Worm (Caenorhabditis elegans): ENCODE data around the gene grl-8.

Gene grl-8

DNA sequence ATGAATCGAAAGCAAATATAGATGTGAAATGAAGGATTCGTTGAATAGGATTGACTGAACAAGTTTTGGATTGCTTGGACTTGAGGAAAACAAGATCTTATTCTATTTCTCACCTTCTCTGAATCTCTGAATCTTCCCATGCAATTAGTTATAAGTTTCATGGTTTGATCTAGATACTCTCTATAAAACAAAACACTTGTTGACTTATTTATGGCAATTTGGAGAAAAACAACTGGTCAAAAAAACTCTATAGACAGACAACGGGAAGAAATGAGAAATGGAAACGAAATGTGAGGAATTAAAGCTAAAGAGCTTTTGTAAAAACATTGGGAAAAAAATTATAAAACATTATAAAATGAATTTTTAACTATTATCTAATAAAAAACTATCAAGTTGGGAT, 38.2 kb downstream of the grl-8 start, which contains the start of gene W02F12.8:
W02F12.8 (minus strand) TSS at position 101 of the 400 bp plus-strand sequence.
- no peak for TF ChIP-seq ceh-6 (GFP tag; optimal IDR thresholded peaks at IDR 0.05)
- no peak for TF ChIP-seq ceh-14 (tag; optimal IDR thresholded peaks at IDR 0.05)
- TF ChIP-seq ref-2 (tag; optimal IDR thresholded peaks at IDR 0.05) = no peak
- no peak for TF ChIP-seq che-1 (tag; optimal IDR thresholded peaks at IDR 0.05)
- no peak for TF ChIP-seq nhr-232 (tag; optimal IDR thresholded peaks at IDR 0.05)
- no peak for TF ChIP-seq hlh-30 (tag; optimal IDR thresholded peaks at IDR 0.05; ENCODE audit: insufficient read depth)
- TF ChIP-seq sox-4 (tag; optimal IDR thresholded peaks at IDR 0.05) = no peak
- no peak for TF ChIP-seq ceh-30 (tag; optimal IDR thresholded peaks at IDR 0.05)
- no peak for TF ChIP-seq madf-2 (tag; optimal IDR thresholded peaks at IDR 0.05)
- no peak for TF ChIP-seq unc-3 (GFP tag; conservative IDR thresholded peaks at IDR 0.05)
- no peak for TF ChIP-seq unc-3 (tag; optimal IDR thresholded peaks at IDR 0.05)
- no peak for TF ChIP-seq gmeb-2 (tag; optimal IDR thresholded peaks at IDR 0.05)
- no peak for TF ChIP-seq pax-1 (tag; optimal IDR thresholded peaks at IDR 0.05)
- no peak for TF ChIP-seq pat-9 (tag; optimal IDR thresholded peaks at IDR 0.05)

DNA sequence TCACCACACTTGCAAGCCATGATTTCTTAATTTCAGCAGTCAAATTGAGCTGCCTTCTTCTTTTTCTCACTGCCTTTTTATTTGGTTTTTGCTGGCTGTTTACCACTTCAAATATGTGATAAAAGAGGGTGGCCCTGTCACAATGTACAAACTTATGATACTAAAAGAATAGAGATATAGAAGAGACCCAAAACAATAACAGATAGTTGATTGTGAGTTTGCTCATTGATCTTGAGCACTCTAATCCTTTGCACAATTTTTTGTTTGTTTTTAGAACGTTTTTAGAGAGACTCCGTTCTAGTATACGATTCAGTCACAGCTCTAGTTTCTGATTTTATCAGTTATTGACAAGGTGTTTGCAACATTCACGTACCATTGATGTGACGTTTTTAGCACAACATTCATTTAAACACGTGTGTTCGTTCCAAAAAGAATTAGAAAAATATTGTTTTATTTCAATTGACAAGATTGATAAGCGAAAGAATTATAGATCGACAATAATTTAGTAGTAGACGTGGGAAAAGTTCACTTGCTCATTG, 41.0 kb downstream of the grl-8 start, which contains the start of gene mtl-1:
mtl-1 (minus strand) TSS at position 51 of the 539 bp plus-strand sequence.
- TF ChIP-seq dve-1 (tag; optimal IDR thresholded peaks at IDR 0.05) (no peak), hlh-15 (tag; optimal IDR thresholded peaks at IDR 0.05) (no peak), rnt-1 (tag; optimal IDR thresholded peaks at IDR 0.05) (no peak), pqm-1 (tag; optimal IDR thresholded peaks at IDR 0.05) (no peak), ceh-6 (GFP tag; optimal IDR thresholded peaks at IDR 0.05) (no peak), lin-11 (tag; optimal IDR thresholded peaks at IDR 0.05) (no peak), ceh-34 (tag; optimal IDR thresholded peaks at IDR 0.05) (no peak), zip-5 (tag; optimal IDR thresholded peaks at IDR 0.05) (no peak), madf-2 (tag; optimal IDR thresholded peaks at IDR 0.05) (no peak), sox-4 (tag; optimal IDR thresholded peaks at IDR 0.05) (no peak), pha-4 (tag; optimal IDR thresholded peaks at IDR 0.05) (no peak), ztf-16 (tag; optimal IDR thresholded peaks at IDR 0.05) (no peak), odd-2 (tag; optimal IDR thresholded peaks at IDR 0.05) (no peak), tbx-7 (tag; optimal IDR thresholded peaks at IDR 0.05) (no peak), K02D7.2 (tag; optimal IDR thresholded peaks at IDR 0.05) (no peak), pros-1 (tag; optimal IDR thresholded peaks at IDR 0.05) (no peak), C08G9.2 (tag; optimal IDR thresholded peaks at IDR 0.05) (no peak), fax-1 (tag; optimal IDR thresholded peaks at IDR 0.05) (no peak)

DNA sequence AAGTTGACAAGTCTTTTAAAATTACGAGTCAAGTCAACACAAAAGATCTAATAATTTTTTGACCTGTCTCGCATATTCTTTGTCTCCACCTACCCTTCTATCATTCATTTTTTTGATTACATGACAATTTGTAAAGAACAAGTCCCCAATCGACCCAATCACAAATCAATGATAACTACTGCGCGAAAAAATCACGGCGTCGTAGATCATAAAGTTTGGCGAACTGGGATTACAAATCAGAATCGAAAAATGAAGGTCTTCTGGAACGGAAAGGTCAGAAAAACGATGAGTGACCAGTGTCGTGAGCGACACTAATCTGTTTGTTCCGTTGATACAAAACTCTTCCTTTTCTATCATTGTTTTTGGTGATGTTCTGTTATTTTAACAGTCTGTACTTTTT, 42.8 kb downstream of the grl-8 start:
- no peak for TF ChIP-seq C38D4.7 (GFP tag; optimal IDR thresholded peaks at IDR 0.05)
- TF ChIP-seq T23F11.4 (GFP tag; optimal IDR thresholded peaks at IDR 0.05) = no peak
- TF ChIP-seq nhr-11 (tag; optimal IDR thresholded peaks at IDR 0.05) = no peak
- no peak for TF ChIP-seq pat-9 (tag; optimal IDR thresholded peaks at IDR 0.05)
- no peak for TF ChIP-seq ztf-16 (tag; optimal IDR thresholded peaks at IDR 0.05)
- TF ChIP-seq ceh-45 (GFP tag; IDR thresholded peaks at IDR 0.05) = no peak

DNA sequence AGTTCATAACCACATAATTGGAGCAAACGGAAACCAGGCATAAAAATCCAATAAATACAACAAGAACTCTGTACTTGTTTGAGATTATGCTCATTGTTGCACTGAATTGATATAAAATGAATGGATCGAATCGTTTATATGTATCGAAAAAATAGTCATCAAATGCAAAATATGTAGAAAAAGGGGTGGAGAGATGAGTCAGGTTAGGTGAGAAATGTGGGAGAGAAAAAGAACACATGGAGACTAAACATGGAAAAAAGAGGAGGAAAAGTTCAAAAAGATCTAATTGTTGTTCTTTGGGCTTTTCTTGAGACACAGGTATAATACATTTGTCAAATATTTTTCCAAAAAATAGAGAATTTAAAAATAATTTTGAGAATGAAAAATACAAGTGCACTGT, 44.5 kb downstream of the grl-8 start, which contains the start of gene K11G9.5:
K11G9.5 (minus strand) TSS at position 101 of the 400 bp plus-strand sequence.
- no peak for TF ChIP-seq ceh-22 (tag; optimal IDR thresholded peaks at IDR 0.05)
- no peak for TF ChIP-seq K09A11.1 (tag; optimal IDR thresholded peaks at IDR 0.05; ENCODE audit: insufficient read depth)
- no peak for TF ChIP-seq rnt-1 (tag; optimal IDR thresholded peaks at IDR 0.05)
- TF ChIP-seq ref-2 (tag; optimal IDR thresholded peaks at IDR 0.05) = no peak
- TF ChIP-seq fkh-6 (tag; optimal IDR thresholded peaks at IDR 0.05) = no peak
- TF ChIP-seq madf-2 (tag; optimal IDR thresholded peaks at IDR 0.05) = no peak
- no peak for TF ChIP-seq sox-2 (GFP tag; IDR thresholded peaks at IDR 0.05)
- no peak for TF ChIP-seq pqm-1 (tag; optimal IDR thresholded peaks at IDR 0.05)
- no peak for TF ChIP-seq C38D4.7 (GFP tag; optimal IDR thresholded peaks at IDR 0.05)
- TF ChIP-seq ceh-45 (GFP tag; IDR thresholded peaks at IDR 0.05) = no peak
- no peak for TF ChIP-seq elt-4 (tag; optimal IDR thresholded peaks at IDR 0.05)
- TF ChIP-seq hlh-13 (GFP tag; optimal IDR thresholded peaks at IDR 0.05) = no peak
- TF ChIP-seq nfya-1 (tag; optimal IDR thresholded peaks at IDR 0.05) = no peak
- TF ChIP-seq zip-5 (tag; optimal IDR thresholded peaks at IDR 0.05) = no peak
- no peak for TF ChIP-seq nhr-11 (tag; optimal IDR thresholded peaks at IDR 0.05)
- no peak for TF ChIP-seq ceh-31 (tag; optimal IDR thresholded peaks at IDR 0.05)
- TF ChIP-seq elt-2 (tag; optimal IDR thresholded peaks at IDR 0.05) = no peak
- TF ChIP-seq hlh-30 (tag; optimal IDR thresholded peaks at IDR 0.05; ENCODE audit: insufficient read depth) = no peak
- no peak for TF ChIP-seq tbx-7 (tag; optimal IDR thresholded peaks at IDR 0.05)
- no peak for TF ChIP-seq hlh-8 (tag; optimal IDR thresholded peaks at IDR 0.05)

Data from whole organism, late embryonic.